Fruit fly (Drosophila melanogaster): Measurements from ENCODE around the gene CG5946.

CG5946 gene

dm6 chr3L:11785291-11785690, 36.8 kb downstream of the CG5946 start (continued):
- TF ChIP-seq E2f1 (GFP tag; IDR thresholded peaks at IDR 0.05) (0 out of 2 replicates have a peak, but pooled peaks have one; percentile 40), GATAe (GFP tag; conservative IDR thresholded peaks at IDR 0.05) (no peak), CG8944 (GFP tag; optimal IDR thresholded peaks at IDR 0.05) (no peak), CG30403 (GFP tag; optimal IDR thresholded peaks at IDR 0.05) (peak; percentile 36), Atf6 (GFP tag; IDR thresholded peaks at IDR 0.05) (peak; percentile 40; the same call in 1 of the 2 replicates), Dad (GFP tag; optimal IDR thresholded peaks at IDR 0.05) (no peak), CG14014 (GFP tag; IDR thresholded peaks at IDR 0.05) (0 out of 2 replicates have a peak, but pooled peaks have one; percentile 28), CG8924 (tag; optimal IDR thresholded peaks at IDR 0.05) (no peak), CG3995 (GFP tag; optimal IDR thresholded peaks at IDR 0.05) (no peak), Ada2b (GFP tag; IDR thresholded peaks at IDR 0.05) (peak; percentile 63), CG18599 (GFP tag; optimal IDR thresholded peaks at IDR 0.05) (peak; percentile 58), dysf (GFP tag; IDR thresholded peaks at IDR 0.05) (peak; percentile 80), Nf-YC (tag; optimal IDR thresholded peaks at IDR 0.05) (no peak), CG4360 (GFP tag; IDR thresholded peaks at IDR 0.05) (no peak), lab (GFP tag; optimal IDR thresholded peaks at IDR 0.05) (no peak), CG9215 (GFP tag; IDR thresholded peaks at IDR 0.05) (peak; percentile 58), CG12155 (GFP tag; optimal IDR thresholded peaks at IDR 0.05) (peak; percentile 23), lola (GFP tag; optimal IDR thresholded peaks at IDR 0.05) (no peak), cas (GFP tag; IDR thresholded peaks at IDR 0.05) (0 out of 2 replicates have a peak, but pooled peaks have one; percentile 46), scrt (GFP tag; optimal IDR thresholded peaks at IDR 0.05) (no peak), danr (GFP tag; IDR thresholded peaks at IDR 0.05) (no peak), CG11723 (GFP tag; optimal IDR thresholded peaks at IDR 0.05) (no peak), cad (GFP tag; optimal IDR thresholded peaks at IDR 0.05) (no peak), Vsx1 (GFP tag; optimal IDR thresholded peaks at IDR 0.05) (no peak), klu (GFP tag; IDR thresholded peaks at IDR 0.05) (no peak), croc (GFP tag; conservative IDR thresholded peaks at IDR 0.05) (no peak), fu2 (GFP tag; optimal IDR thresholded peaks at IDR 0.05) (no peak), Atf3 (GFP tag; optimal IDR thresholded peaks at IDR 0.05) (no peak), CG9932 (GFP tag; IDR thresholded peaks at IDR 0.05) (peak; percentile 75), NfI (GFP tag; optimal IDR thresholded peaks at IDR 0.05) (peak; percentile 31), slou (GFP tag; optimal IDR thresholded peaks at IDR 0.05) (no peak), Max (GFP tag; optimal IDR thresholded peaks at IDR 0.05) (no peak), CG2889 (GFP tag; IDR thresholded peaks at IDR 0.05) (0 out of 3 replicates have a peak, but pooled peaks have one; percentile 7), dmrt99B (tag; optimal IDR thresholded peaks at IDR 0.05) (no peak), CG12104 (GFP tag; optimal IDR thresholded peaks at IDR 0.05) (no peak), schlank (tag; optimal IDR thresholded peaks at IDR 0.05) (no peak), nmo (GFP tag; optimal IDR thresholded peaks at IDR 0.05) (peak; percentile 24), CG18476 (GFP tag; optimal IDR thresholded peaks at IDR 0.05) (peak; percentile 10), CG14441 (GFP tag; IDR thresholded peaks at IDR 0.05) (peak; percentile 65), lov (optimal IDR thresholded peaks at IDR 0.05) (no peak), lov (GFP tag; IDR thresholded peaks at IDR 0.05) (no peak), CG9797 (GFP tag; optimal IDR thresholded peaks at IDR 0.05) (no peak), ttk (GFP tag; IDR thresholded peaks at IDR 0.05) (no peak), Nf-YB (GFP tag; optimal IDR thresholded peaks at IDR 0.05) (no peak), CG8281 (tag; optimal IDR thresholded peaks at IDR 0.05) (no peak), CG12219 (GFP tag; optimal IDR thresholded peaks at IDR 0.05) (no peak), NFAT (GFP tag; IDR thresholded peaks at IDR 0.05) (peak; percentile 31; the same call in 1 of the 2 replicates), Bteb2 (GFP tag; optimal IDR thresholded peaks at IDR 0.05) (peak; percentile 15), tna (GFP tag; IDR thresholded peaks at IDR 0.05; ENCODE audit: partially characterized antibody) (no peak), Med (GFP tag) (peak; percentile 71), CG42726 (GFP tag; IDR thresholded peaks at IDR 0.05; ENCODE audit: partially characterized antibody) (no peak), CG9727 (GFP tag; optimal IDR thresholded peaks at IDR 0.05) (peak; percentile 3)

Measured in whole organism, embryonic.